Worm (Caenorhabditis elegans) whole organism, midembryonic: ENCODE data around the gene agl-1.

Experiments used
- T22C8.4 ChIP-seq: fragments of 200-800 bp; sonication (Bioruptor generic); IDR thresholded peaks from 2 replicates; pipeline ENCODE4 v1.3.6; 2022; ENCODE audit warnings: missing genetic modification characterization, missing compliant biosample characterization
- cog-1 ChIP-seq: sonication (generic microtip); optimal IDR thresholded peaks from 2 replicates; lab custom pipeline; 2016; ENCODE audit warnings: missing genetic modification characterization, missing compliant biosample characterization
- flt-1 ChIP-seq: fragments of 200-800 bp; sonication (Bioruptor generic); IDR thresholded peaks from 2 replicates; pipeline ENCODE4 v1.3.6; 2022; ENCODE audit warnings: missing genetic modification characterization, missing compliant biosample characterization
- klf-2 ChIP-seq: fragments of 200-800 bp; sonication (Bioruptor generic); conservative IDR thresholded peaks from 2 replicates; pipeline ENCODE4 v1.3.6; 2022; ENCODE audit warnings: missing genetic modification reagents, missing genetic modification characterization, missing compliant biosample characterization
- med-1 ChIP-seq: sonication (generic microtip); optimal IDR thresholded peaks from 2 replicates; lab custom pipeline; 2017; ENCODE audit warnings: missing genetic modification characterization, mild to moderate bottlenecking, missing compliant biosample characterization, antibody characterized with exemption, missing genetic modification reagents; ENCODE audit not compliant: insufficient read depth
- ref-1 ChIP-seq: fragments of 200-800 bp; sonication (Bioruptor generic); conservative IDR thresholded peaks from 2 replicates; pipeline ENCODE4 v1.3.6; 2022; ENCODE audit warnings: missing genetic modification reagents, missing genetic modification characterization, missing compliant biosample characterization
- tab-1 ChIP-seq: fragments of 200-800 bp; sonication (Bioruptor generic); IDR thresholded peaks from 2 replicates; pipeline ENCODE4 v1.3.6; 2022; ENCODE audit warnings: missing genetic modification characterization, missing compliant biosample characterization
- ztf-23 ChIP-seq: fragments of 200-800 bp; sonication (Bioruptor generic); IDR thresholded peaks from 2 replicates; pipeline ENCODE4 v1.3.6; 2022; ENCODE audit warnings: missing genetic modification reagents, missing genetic modification characterization, missing compliant biosample characterization
- ztf-29 ChIP-seq: fragments of 200-800 bp; sonication (Bioruptor generic); IDR thresholded peaks from 2 replicates; pipeline ENCODE4 v1.3.6; 2022; ENCODE audit warnings: missing genetic modification reagents, missing genetic modification characterization, missing compliant biosample characterization

Gene agl-1

DNA sequence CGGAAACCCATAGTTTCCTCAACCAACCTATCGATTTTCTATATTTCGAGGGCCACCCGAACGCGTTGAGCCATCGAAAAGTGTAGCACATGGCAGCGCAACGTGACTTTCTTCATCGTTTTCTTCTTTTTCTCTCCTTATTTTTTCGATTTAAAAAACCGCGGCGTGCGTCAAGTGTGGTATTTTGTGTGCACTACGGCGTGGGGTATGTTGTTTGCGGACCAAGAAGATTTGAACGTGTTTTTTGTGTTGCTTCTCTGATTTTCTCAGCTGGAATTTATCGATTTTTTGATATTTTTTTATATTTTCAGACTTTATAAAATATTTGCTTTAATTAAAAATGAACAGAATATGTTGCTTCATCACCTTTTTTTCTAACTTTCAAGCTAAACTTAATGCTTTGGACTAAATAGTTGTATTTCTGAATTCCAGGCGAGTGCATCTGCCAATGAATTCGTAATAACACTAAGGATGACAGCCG, at the start of gene agl-1, which contains the start of gene pfs-2:
Gene agl-1 (minus strand): TSS at position 178 of the 481 bp plus-strand sequence.
Gene pfs-2 (plus strand): TSS at position 431 of the 481 bp plus-strand sequence.
- TF ChIP-seq flt-1 (GFP tag; lab: Robert Waterston, UW) (peak; percentile 65; the same call in 1 of the 2 replicates), ztf-23 (GFP tag; lab: Robert Waterston, UW) (peak; percentile 52; the same call in 1 of the 2 replicates), tab-1 (GFP tag; lab: Robert Waterston, UW) (no peak), klf-2 (GFP tag; lab: Robert Waterston, UW) (no peak), cog-1 (peak; percentile 49), ztf-29 (GFP tag; lab: Robert Waterston, UW) (no peak), ref-1 (GFP tag; lab: Robert Waterston, UW) (no peak), T22C8.4 (GFP tag; lab: Robert Waterston, UW) (peak; percentile 56; the same call in 1 of the 2 replicates), med-1 (GFP tag; lab: Kevin White, UChicago) (no peak)

DNA sequence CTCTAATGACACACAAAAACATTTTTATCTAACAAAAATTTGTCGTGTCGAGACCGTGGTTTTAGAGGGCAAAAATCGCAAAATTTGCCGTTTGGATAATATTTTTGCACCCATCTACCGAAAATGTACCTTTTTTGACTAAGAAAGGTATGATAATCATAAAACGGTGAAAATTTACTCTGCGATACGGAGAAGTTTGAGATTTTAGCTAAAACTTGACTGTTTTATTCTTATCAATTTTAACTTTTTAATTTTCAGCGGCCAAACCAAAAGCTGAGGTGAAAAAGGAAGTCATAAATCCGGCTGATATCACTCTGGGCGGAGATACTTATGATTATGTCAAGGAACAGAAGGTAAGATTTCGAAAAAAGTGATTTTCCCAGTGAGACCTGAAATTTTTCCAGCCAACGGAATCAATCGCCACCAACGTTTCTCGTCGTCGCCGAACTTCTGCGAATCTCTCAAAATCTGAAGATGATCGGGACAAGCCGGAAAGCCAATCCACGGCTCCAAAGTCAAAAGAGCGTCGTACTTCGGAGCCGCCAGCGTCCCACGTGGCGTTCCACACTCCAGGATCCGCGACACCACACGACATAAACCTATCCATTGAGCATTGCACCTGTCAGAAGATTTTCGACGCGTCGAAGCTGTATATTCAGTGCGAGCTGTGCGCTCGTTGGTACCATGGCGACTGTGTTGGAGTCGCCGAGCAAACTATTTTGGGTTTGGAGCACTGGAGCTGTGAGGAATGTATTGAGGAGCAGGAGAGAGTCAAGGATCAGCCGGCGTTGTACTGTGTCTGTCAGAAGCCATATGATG, 48.4 kb upstream of the agl-1 start:
- TF ChIP-seq ref-1 (GFP tag; lab: Robert Waterston, UW) (no peak), cog-1 (no peak), T22C8.4 (GFP tag; lab: Robert Waterston, UW) (no peak), klf-2 (GFP tag; lab: Robert Waterston, UW) (no peak), flt-1 (GFP tag; lab: Robert Waterston, UW) (no peak), med-1 (GFP tag; lab: Kevin White, UChicago) (no peak), ztf-29 (GFP tag; lab: Robert Waterston, UW) (no peak), tab-1 (GFP tag; lab: Robert Waterston, UW) (no peak), ztf-23 (GFP tag; lab: Robert Waterston, UW) (no peak)

DNA sequence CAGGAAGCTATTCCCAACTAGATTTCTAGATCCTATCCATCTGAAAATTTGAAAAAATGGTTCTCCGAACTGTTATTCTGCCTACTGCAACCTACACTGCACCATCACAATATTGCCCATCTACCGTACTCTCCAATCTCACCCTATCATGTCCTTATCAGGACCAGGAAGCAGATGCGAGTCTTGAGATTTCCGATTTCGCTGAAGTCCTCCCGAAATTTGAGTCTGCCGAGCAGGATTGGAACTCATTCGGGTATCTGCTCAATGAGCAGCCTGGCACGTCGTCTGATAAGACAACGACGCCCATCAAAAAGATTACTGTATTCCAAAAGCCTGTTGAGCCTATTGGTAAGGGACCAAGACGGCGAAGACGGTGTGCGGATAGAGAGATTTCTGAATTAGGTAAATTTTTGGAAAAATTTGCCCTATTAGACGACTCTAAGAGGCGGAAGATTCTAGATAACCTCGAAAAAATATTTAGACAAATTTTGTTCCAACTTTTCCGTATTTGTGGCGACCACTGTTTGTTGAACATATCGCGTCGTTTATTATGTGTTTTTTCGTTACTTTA, 47.7 kb upstream of the agl-1 start:
- TF ChIP-seq T22C8.4 (GFP tag; lab: Robert Waterston, UW) (no peak), med-1 (GFP tag; lab: Kevin White, UChicago) (no peak), tab-1 (GFP tag; lab: Robert Waterston, UW) (no peak), ref-1 (GFP tag; lab: Robert Waterston, UW) (no peak), klf-2 (GFP tag; lab: Robert Waterston, UW) (no peak), flt-1 (GFP tag; lab: Robert Waterston, UW) (no peak), ztf-29 (GFP tag; lab: Robert Waterston, UW) (no peak), ztf-23 (GFP tag; lab: Robert Waterston, UW) (no peak), cog-1 (no peak)

DNA sequence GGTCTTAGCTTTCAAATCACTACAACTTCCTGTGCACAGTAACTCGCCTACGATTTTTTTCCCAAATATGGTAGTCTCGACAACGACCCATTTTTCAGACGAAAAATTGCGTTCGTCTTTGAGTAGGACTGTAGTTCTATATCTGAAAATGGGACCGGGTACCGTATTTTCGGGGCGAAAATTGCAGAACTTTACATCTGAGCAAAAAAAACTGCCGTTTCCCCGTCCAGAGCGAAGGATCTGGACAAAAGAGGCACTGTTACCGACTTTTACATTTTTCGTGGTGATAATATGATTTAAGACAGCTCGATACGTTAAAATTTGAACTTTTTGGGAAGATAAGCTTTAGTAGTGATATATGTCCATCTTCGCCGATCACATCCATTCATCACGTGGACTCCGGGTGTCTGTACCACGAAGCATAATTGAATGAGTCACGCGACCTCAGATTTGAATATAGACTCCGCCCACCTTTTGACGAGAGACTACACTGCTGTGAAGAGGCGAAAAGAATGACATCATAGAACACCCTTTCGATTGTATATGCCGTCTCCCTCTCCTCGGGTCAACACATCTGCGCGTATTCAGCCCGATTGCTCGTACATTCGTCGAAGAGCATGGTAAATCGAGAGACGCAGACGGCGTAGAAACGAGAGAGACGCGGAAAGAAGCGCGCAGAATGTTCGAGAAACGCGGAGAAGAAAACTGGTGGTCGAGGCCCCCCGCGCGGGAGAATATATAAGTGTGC, 47.0 kb upstream of the agl-1 start:
- TF ChIP-seq cog-1 (peak; percentile 94), T22C8.4 (GFP tag; lab: Robert Waterston, UW) (no peak), tab-1 (GFP tag; lab: Robert Waterston, UW) (no peak)

DNA sequence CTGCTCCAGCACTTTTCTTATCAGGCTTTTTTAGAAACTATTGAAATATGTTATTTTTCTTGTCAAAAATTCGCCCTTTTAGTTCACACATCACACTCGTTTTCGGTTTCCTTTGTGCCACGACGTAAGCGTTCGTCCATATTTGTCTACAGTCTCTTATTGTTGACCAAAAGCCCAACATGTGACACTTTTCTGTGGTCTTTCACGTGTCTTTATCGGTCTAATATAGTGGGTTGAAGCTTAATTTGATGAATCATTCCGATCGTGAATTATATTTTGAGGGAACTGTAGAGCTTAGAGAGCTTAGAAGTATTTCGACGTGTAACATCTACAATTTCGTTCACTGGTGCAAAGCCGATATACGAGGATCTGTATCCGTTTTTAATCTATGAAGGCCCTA, 46.4 kb upstream of the agl-1 start:
- TF ChIP-seq tab-1 (GFP tag; lab: Robert Waterston, UW) (no peak), T22C8.4 (GFP tag; lab: Robert Waterston, UW) (no peak), flt-1 (GFP tag; lab: Robert Waterston, UW) (no peak), ztf-23 (GFP tag; lab: Robert Waterston, UW) (no peak), ztf-29 (GFP tag; lab: Robert Waterston, UW) (no peak), cog-1 (no peak), klf-2 (GFP tag; lab: Robert Waterston, UW) (no peak), ref-1 (GFP tag; lab: Robert Waterston, UW) (no peak), med-1 (GFP tag; lab: Kevin White, UChicago) (no peak)

DNA sequence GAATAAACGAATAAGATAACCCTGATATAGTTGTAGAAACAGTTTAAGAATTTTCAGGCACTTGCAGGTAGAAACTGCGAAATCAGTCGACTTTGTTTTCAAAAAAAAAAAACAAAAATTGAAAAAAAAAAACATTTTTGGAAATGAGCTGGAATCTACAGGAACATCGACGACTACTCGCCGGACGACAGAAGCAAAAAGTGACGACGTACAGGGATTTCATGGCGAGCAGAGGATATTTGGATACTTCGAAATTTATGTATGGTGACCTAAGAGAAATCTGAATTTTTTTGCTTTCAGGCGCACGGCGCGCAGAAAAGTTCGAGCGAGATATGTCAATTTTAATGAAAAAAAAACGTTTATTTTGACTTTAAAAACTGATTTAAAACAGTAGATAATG, 43.2 kb upstream of the agl-1 start:
- TF ChIP-seq flt-1 (GFP tag; lab: Robert Waterston, UW), result no peak

DNA sequence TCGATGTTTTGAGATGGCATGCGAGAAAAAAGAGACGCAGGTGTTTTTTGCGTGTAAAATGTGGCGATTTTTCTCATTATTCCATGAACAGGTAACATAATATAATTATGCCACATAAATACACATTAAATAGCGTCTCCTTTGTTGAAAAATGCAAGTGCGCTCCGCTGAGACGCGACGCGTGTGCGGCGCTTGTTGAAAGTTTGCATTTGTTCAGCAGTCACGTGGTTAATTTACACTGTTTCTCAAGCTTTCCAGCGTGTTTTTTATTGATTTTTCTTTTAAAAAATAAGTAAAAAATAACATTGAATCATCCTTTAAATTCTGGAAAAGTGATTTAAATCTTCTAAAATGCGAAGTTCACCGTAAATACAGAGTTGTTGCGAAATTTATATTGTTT, 41.7 kb upstream of the agl-1 start:
- no peak for TF ChIP-seq ref-1 (GFP tag; lab: Robert Waterston, UW)
- peak; percentile 59 for TF ChIP-seq cog-1
- no peak for TF ChIP-seq med-1 (GFP tag; lab: Kevin White, UChicago)
- no peak for TF ChIP-seq flt-1 (GFP tag; lab: Robert Waterston, UW)
- no peak for TF ChIP-seq T22C8.4 (GFP tag; lab: Robert Waterston, UW)
- no peak for TF ChIP-seq ztf-29 (GFP tag; lab: Robert Waterston, UW)
- TF ChIP-seq tab-1 (GFP tag; lab: Robert Waterston, UW), result no peak
- peak; percentile 67 for TF ChIP-seq ztf-23 (GFP tag; lab: Robert Waterston, UW)
- TF ChIP-seq klf-2 (GFP tag; lab: Robert Waterston, UW), result no peak

DNA sequence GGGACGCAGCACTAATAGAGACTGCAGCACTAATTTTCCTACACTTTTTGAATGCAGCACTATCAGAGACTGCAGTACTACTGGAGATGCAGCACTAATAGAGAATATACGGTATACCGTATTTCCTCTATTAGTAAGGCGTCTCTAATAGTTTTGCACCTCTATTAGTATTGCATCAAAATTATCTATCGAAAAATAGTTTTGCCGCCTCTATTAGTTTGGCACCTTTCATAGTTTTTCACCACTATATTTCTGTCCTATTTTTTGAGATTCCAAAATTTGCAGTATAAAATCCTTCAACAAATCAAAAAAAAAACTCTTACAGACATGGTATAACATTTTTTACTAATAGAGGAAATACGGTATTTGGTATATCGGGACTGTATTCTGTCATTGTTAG, 35.9 kb upstream of the agl-1 start:
- TF ChIP-seq T22C8.4 (GFP tag; lab: Robert Waterston, UW) (no peak), cog-1 (no peak), ztf-23 (GFP tag; lab: Robert Waterston, UW) (no peak), tab-1 (GFP tag; lab: Robert Waterston, UW) (no peak), ref-1 (GFP tag; lab: Robert Waterston, UW) (no peak), flt-1 (GFP tag; lab: Robert Waterston, UW) (no peak), ztf-29 (GFP tag; lab: Robert Waterston, UW) (no peak), med-1 (GFP tag; lab: Kevin White, UChicago) (no peak), klf-2 (GFP tag; lab: Robert Waterston, UW) (no peak)
